Worm (Caenorhabditis elegans): ENCODE data around the gene gcy-19.
"Not testable (repeated sequence)": the region's sequence is repeated elsewhere in the genome, so short reads cannot be mapped to it uniquely, and the experiment has no call there.

Gene gcy-19

ce11 chrII:3215762-3216161 lies 43.4 kb downstream of the gcy-19 start, which contains the start of gene ZC239.3:
Gene ZC239.3, plus strand, starts transcription at chrII:3216062.
- not testable (repeated sequence) for TF ChIP-seq mep-1, M03D4.4, pha-4 (tag; optimal IDR thresholded peaks at IDR 0.05)

- TF ChIP-seq tbx-8 (GFP tag; optimal IDR thresholded peaks at IDR 0.05) (no peak), nhr-237 (tag; optimal IDR thresholded peaks at IDR 0.05) (no peak), sptf-1 (tag; optimal IDR thresholded peaks at IDR 0.05) (no peak), cnd-1 (tag; optimal IDR thresholded peaks at IDR 0.05) (no peak), lin-13 (tag; optimal IDR thresholded peaks at IDR 0.05) (no peak), pha-4 (tag; optimal IDR thresholded peaks at IDR 0.05) (no peak), drap-1 (GFP tag; optimal IDR thresholded peaks at IDR 0.05) (no peak), ztf-11 (tag; optimal IDR thresholded peaks at IDR 0.05) (no peak), unc-120 (tag; optimal IDR thresholded peaks at IDR 0.05; ENCODE audit: poor library complexity, severe bottlenecking) (no peak), mep-1 (tag; optimal IDR thresholded peaks at IDR 0.05) (no peak), unc-62 (GFP tag; optimal IDR thresholded peaks at IDR 0.05) (no peak), nhr-76 (tag; optimal IDR thresholded peaks at IDR 0.05) (no peak), nhr-2 (tag; optimal IDR thresholded peaks at IDR 0.05) (no peak)
Observed at ce11 chrII:3213898-3214297, 45.3 kb downstream of the gcy-19 start, which contains the start of gene ZC239.4. Gene ZC239.4, plus strand, starts transcription at chrII:3214198.

- TF ChIP-seq ham-2 (GFP tag; optimal IDR thresholded peaks at IDR 0.05) (no peak), flh-1 (GFP tag; optimal IDR thresholded peaks at IDR 0.05) (no peak), nhr-76 (tag; optimal IDR thresholded peaks at IDR 0.05) (no peak), nhr-2 (tag; optimal IDR thresholded peaks at IDR 0.05) (no peak), ztf-11 (tag; optimal IDR thresholded peaks at IDR 0.05) (no peak), ceh-43 (GFP tag; optimal IDR thresholded peaks at IDR 0.05) (no peak), lin-13 (tag; optimal IDR thresholded peaks at IDR 0.05) (no peak), nhr-28 (tag; optimal IDR thresholded peaks at IDR 0.05) (no peak), ceh-83 (GFP tag; optimal IDR thresholded peaks at IDR 0.05) (no peak), nhr-237 (tag; optimal IDR thresholded peaks at IDR 0.05) (no peak), mls-2 (tag; optimal IDR thresholded peaks at IDR 0.05) (no peak), nhr-12 (tag; optimal IDR thresholded peaks at IDR 0.05) (no peak), sptf-1 (tag; optimal IDR thresholded peaks at IDR 0.05) (no peak), unc-39 (tag; optimal IDR thresholded peaks at IDR 0.05) (no peak), elt-1 (tag; optimal IDR thresholded peaks at IDR 0.05; ENCODE audit: borderline replicate concordance, insufficient read depth) (no peak), lsy-2 (tag; optimal IDR thresholded peaks at IDR 0.05) (no peak)
Observed at ce11 chrII:3210365-3210764, 48.8 kb downstream of the gcy-19 start, which contains the start of gene ZC239.5. Gene ZC239.5, plus strand, starts transcription at chrII:3210665.

ce11 chrII:3209251-3209650 lies 49.9 kb downstream of the gcy-19 start, which contains the start of gene ZC239.6:
Gene ZC239.6, plus strand, starts transcription at chrII:3209631.
- TF ChIP-seq snpc-4 (tag; optimal IDR thresholded peaks at IDR 0.05) (no peak), ztf-11 (tag; optimal IDR thresholded peaks at IDR 0.05) (no peak), lin-13 (tag; optimal IDR thresholded peaks at IDR 0.05) (no peak), drap-1 (GFP tag; optimal IDR thresholded peaks at IDR 0.05) (no peak), zip-8 (tag; optimal IDR thresholded peaks at IDR 0.05) (no peak), unc-62 (GFP tag; optimal IDR thresholded peaks at IDR 0.05) (no peak), mab-5 (tag; optimal IDR thresholded peaks at IDR 0.05) (no peak)

ce11 chrII:3208679-3209078 lies 50.5 kb downstream of the gcy-19 start, which contains the start of gene sdz-35:
Gene sdz-35, minus strand, starts transcription at chrII:3208779.
- no peak for TF ChIP-seq ceh-83 (GFP tag; optimal IDR thresholded peaks at IDR 0.05)
- no peak for TF ChIP-seq flh-1 (GFP tag; optimal IDR thresholded peaks at IDR 0.05)
- no peak for TF ChIP-seq sem-2 (GFP tag; optimal IDR thresholded peaks at IDR 0.05)
- TF ChIP-seq unc-39 (tag; optimal IDR thresholded peaks at IDR 0.05) = no peak
- TF ChIP-seq lin-13 (tag; optimal IDR thresholded peaks at IDR 0.05) = no peak
- no peak for TF ChIP-seq sptf-1 (tag; optimal IDR thresholded peaks at IDR 0.05)
- no peak for TF ChIP-seq snpc-4 (tag; optimal IDR thresholded peaks at IDR 0.05)
- no peak for TF ChIP-seq zip-8 (tag; optimal IDR thresholded peaks at IDR 0.05)

ce11 chrII:3206423-3206989 lies 52.6 kb downstream of the gcy-19 start, which contains the start of the genes ZC239.20 and ZC239.21:
Gene ZC239.20, minus strand, starts transcription at chrII:3206523.
Gene ZC239.21, plus strand, starts transcription at chrII:3206939.
- no peak for TF ChIP-seq snpc-4 (tag; optimal IDR thresholded peaks at IDR 0.05)

Data from whole organism, mixed stage, embryonic.